Fruit fly (Drosophila melanogaster): Measurements from ENCODE around the gene CG16959.

Gene CG16959

DNA sequence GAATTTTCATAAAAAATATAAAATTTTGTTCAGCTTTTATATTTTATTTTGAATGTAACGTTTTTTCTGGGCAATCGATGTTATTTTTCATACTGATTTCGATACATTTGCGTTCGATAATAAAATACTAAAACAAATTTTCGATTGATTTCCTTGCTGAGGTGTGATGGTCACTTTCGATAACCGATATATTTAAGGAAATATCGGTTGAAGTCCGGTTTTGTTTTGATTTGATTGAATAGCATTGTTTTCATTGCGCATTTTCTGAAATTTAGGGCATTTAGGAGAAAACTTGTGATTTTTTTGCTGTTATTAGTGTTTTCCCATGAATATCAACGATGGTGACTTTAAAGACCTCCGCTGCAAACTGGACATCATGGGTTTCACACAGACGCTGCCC is 8.6 kb downstream of the CG16959 start, which contains the start of gene Cep135:
TSS of gene Cep135 (plus strand) at position 202 of the 400 bp plus-strand sequence.
- TF ChIP-seq CG7101 (tag; optimal IDR thresholded peaks at IDR 0.05) (no peak), tj (GFP tag; optimal IDR thresholded peaks at IDR 0.05) (no peak), CG11617 (GFP tag; optimal IDR thresholded peaks at IDR 0.05) (no peak), bab1 (GFP tag; optimal IDR thresholded peaks at IDR 0.05) (peak; percentile 9), Crg-1 (GFP tag; optimal IDR thresholded peaks at IDR 0.05) (no peak)

DNA sequence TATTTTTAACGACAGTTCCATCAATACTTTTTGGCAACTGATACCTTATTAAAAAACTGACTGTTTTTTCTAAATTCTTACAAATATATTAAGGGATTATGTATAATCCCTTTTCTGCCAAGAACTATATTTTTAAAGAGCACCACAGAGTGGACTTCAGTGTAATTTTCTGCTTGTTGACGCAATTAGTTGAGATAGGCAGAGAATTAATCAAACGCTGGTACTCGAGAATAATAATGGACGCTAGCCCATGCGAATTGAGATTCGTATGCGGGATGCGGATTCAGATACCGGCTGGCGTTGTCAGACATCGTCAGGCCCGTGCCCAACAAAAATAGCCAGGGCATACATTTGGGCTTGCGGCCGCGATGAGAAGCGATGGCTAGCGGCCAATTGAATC is 11.9 kb downstream of the CG16959 start, which contains the start of gene CG13458:
TSS of gene CG13458 (plus strand) at position 301 of the 400 bp plus-strand sequence.
- TF ChIP-seq CG1620 (GFP tag; optimal IDR thresholded peaks at IDR 0.05) (no peak), CG11617 (GFP tag; optimal IDR thresholded peaks at IDR 0.05) (no peak), tj (GFP tag; optimal IDR thresholded peaks at IDR 0.05) (no peak), Mnt (GFP tag; optimal IDR thresholded peaks at IDR 0.05) (peak; percentile 33), Hr96 (GFP tag; optimal IDR thresholded peaks at IDR 0.05) (no peak), kay (GFP tag; ENCODE audit: borderline replicate concordance) (peak; percentile 3)

DNA sequence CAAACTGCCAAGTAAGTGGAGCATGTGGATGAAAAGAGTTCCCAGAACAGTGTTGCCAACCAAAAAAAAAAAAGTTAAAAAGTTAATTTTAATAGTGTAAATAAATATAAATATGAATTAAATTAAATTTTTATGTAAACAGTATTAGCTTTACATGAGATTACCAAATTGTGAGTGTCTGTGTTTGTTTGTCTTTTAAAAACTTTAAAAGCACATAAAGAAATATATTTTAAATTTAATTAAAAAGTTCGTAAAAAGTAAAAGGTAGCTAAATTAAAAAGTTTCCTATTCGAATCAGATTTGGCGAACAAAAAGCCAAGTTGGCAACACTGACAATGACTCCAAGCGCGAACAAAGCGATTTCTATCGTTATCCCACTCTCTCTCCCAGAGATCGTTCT is 16.2 kb downstream of the CG16959 start:
- TF ChIP-seq Clk (GFP tag; optimal IDR thresholded peaks at IDR 0.05), result no peak
- TF ChIP-seq CG5204 (GFP tag; optimal IDR thresholded peaks at IDR 0.05), result no peak
- no peak for TF ChIP-seq bab1 (GFP tag; optimal IDR thresholded peaks at IDR 0.05)
- no peak for TF ChIP-seq Crg-1 (GFP tag; optimal IDR thresholded peaks at IDR 0.05)
- TF ChIP-seq kay (GFP tag; ENCODE audit: borderline replicate concordance), result no peak
- no peak for TF ChIP-seq tj (GFP tag; optimal IDR thresholded peaks at IDR 0.05)
- no peak for TF ChIP-seq CG12768 (GFP tag; optimal IDR thresholded peaks at IDR 0.05)
- no peak for TF ChIP-seq CG11617 (GFP tag; optimal IDR thresholded peaks at IDR 0.05)
- no peak for TF ChIP-seq CG1620 (GFP tag; optimal IDR thresholded peaks at IDR 0.05)
- no peak for TF ChIP-seq Hr96 (GFP tag; optimal IDR thresholded peaks at IDR 0.05)
- TF ChIP-seq Mnt (GFP tag; optimal IDR thresholded peaks at IDR 0.05), result no peak

dm6 chr3L:15108524-15108923 is 16.6 kb downstream of the CG16959 start:
- no peak for TF ChIP-seq CG7101 (tag; optimal IDR thresholded peaks at IDR 0.05)
- TF ChIP-seq kay (GFP tag; ENCODE audit: borderline replicate concordance), result no peak
- peak; percentile 24 for TF ChIP-seq pad (GFP tag; optimal IDR thresholded peaks at IDR 0.05)
- TF ChIP-seq ovo (GFP tag; optimal IDR thresholded peaks at IDR 0.05), result peak; percentile 45
- TF ChIP-seq CG11617 (GFP tag; optimal IDR thresholded peaks at IDR 0.05), result no peak
- TF ChIP-seq Mnt (GFP tag; optimal IDR thresholded peaks at IDR 0.05), result no peak
- no peak for TF ChIP-seq tj (GFP tag; optimal IDR thresholded peaks at IDR 0.05)
- TF ChIP-seq Crg-1 (GFP tag; optimal IDR thresholded peaks at IDR 0.05), result no peak
- TF ChIP-seq Hr96 (GFP tag; optimal IDR thresholded peaks at IDR 0.05), result no peak

- peak; percentile 24 for TF ChIP-seq CG7045 (GFP tag; optimal IDR thresholded peaks at IDR 0.05)
- peak; percentile 60 for TF ChIP-seq CG14711 (tag; optimal IDR thresholded peaks at IDR 0.05)
- peak; percentile 7 for TF ChIP-seq CG5204 (GFP tag; optimal IDR thresholded peaks at IDR 0.05)
- no peak for TF ChIP-seq CG12768 (GFP tag; optimal IDR thresholded peaks at IDR 0.05)
- peak; percentile 5 for TF ChIP-seq tj (GFP tag; optimal IDR thresholded peaks at IDR 0.05)
- no peak for TF ChIP-seq cic (GFP tag; optimal IDR thresholded peaks at IDR 0.05)
- TF ChIP-seq Hr96 (GFP tag; optimal IDR thresholded peaks at IDR 0.05), result peak; percentile 7
- no peak for TF ChIP-seq Clk (GFP tag; optimal IDR thresholded peaks at IDR 0.05)
- peak; percentile 64 for TF ChIP-seq CG7101 (tag; optimal IDR thresholded peaks at IDR 0.05)
- peak; percentile 19 for TF ChIP-seq CG33017 (tag; optimal IDR thresholded peaks at IDR 0.05)
- no peak for TF ChIP-seq CG1620 (GFP tag; optimal IDR thresholded peaks at IDR 0.05)
- TF ChIP-seq toe (GFP tag; optimal IDR thresholded peaks at IDR 0.05), result peak; percentile 10
- TF ChIP-seq ovo (GFP tag; optimal IDR thresholded peaks at IDR 0.05), result no peak
- TF ChIP-seq cnc (optimal IDR thresholded peaks at IDR 0.05), result no peak
- TF ChIP-seq CG11617 (GFP tag; optimal IDR thresholded peaks at IDR 0.05), result peak; percentile 63
- TF ChIP-seq kay (GFP tag; ENCODE audit: borderline replicate concordance), result peak; percentile 31
- TF ChIP-seq Mnt (GFP tag; optimal IDR thresholded peaks at IDR 0.05), result no peak
- no peak for TF ChIP-seq Crg-1 (GFP tag; optimal IDR thresholded peaks at IDR 0.05)
- TF ChIP-seq pad (GFP tag; optimal IDR thresholded peaks at IDR 0.05), result peak; percentile 66
- peak; percentile 52 for TF ChIP-seq bab1 (GFP tag; optimal IDR thresholded peaks at IDR 0.05)
These were observed 17.2 kb downstream of the CG16959 start for dm6 chr3L:15107776-15108379.

DNA sequence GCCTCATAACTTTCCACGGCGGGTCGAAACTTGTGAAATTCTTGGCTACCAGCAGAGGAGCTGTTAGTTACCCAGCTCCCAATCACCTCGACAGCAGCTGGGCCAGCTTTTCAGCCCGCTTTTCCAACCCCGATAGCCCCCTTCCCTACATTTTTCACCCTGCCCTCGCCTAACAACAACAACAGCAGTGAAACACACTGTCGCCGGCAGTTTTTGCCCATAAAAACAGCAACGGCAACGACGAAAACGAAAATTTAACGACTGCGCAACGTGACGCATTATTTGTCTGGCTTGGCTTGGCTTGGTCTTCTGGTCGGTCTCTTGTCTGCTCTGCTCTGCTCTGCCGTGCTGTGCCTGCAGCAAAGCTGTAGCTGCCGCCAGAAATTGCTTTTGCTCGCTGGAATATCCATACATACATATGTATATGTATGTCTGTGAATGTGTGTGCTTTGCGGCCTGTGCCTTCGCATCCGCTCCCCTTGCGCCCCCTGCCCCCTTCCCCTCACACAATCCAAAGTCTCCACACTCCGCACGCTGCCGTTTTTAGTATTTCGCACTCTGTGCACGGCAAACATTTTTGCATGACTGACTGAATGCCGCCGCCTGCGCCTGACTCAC is 17.9 kb downstream of the CG16959 start:
- TF ChIP-seq tj (GFP tag; optimal IDR thresholded peaks at IDR 0.05) (peak; percentile 80), CG14711 (tag; optimal IDR thresholded peaks at IDR 0.05) (no peak), CG7101 (tag; optimal IDR thresholded peaks at IDR 0.05) (no peak)

DNA sequence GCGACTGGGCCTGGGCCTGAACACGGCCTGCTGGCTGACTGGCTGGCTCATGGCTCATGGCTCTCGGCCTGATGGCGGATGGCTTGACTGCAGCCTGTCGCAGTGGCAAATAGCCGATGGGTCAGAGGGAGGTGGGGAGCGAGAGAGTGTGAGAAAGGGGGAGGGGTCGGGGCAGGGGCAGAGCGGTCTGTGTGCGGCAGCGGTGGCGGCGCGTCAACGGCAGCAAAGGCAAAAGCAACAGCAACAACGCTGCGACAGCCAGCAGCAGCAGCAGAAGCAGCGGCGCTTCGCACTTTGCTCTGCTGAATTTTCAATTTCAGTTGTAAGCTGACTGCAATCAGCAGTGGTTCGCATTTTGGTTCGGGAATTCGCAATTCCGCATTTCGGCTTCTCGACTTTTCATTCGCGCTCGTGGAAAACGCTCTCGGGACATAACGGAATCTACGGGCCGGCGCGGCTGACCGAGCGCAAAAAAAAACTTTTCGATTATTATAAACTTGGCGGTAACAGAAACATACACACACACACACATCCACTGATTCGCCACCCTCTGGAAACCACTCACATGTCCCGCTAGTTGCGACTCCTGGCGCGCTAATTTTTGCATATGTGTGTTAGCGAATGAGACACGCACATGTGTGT is 19.4 kb downstream of the CG16959 start, which contains the start of gene CG45071:
TSS of gene CG45071 (plus strand) at position 317 of the 642 bp plus-strand sequence.
- TF ChIP-seq toe (GFP tag; optimal IDR thresholded peaks at IDR 0.05) (no peak), pad (GFP tag; optimal IDR thresholded peaks at IDR 0.05) (peak; percentile 26), kay (GFP tag; ENCODE audit: borderline replicate concordance) (no peak), CG14711 (tag; optimal IDR thresholded peaks at IDR 0.05) (no peak), CG12768 (GFP tag; optimal IDR thresholded peaks at IDR 0.05) (no peak), cnc (optimal IDR thresholded peaks at IDR 0.05) (no peak), CG7045 (GFP tag; optimal IDR thresholded peaks at IDR 0.05) (no peak), Crg-1 (GFP tag; optimal IDR thresholded peaks at IDR 0.05) (no peak), CG1620 (GFP tag; optimal IDR thresholded peaks at IDR 0.05) (no peak), tj (GFP tag; optimal IDR thresholded peaks at IDR 0.05) (peak; percentile 94), ovo (GFP tag; optimal IDR thresholded peaks at IDR 0.05) (peak; percentile 52), CG5204 (GFP tag; optimal IDR thresholded peaks at IDR 0.05) (no peak), Mnt (GFP tag; optimal IDR thresholded peaks at IDR 0.05) (no peak), CG7101 (tag; optimal IDR thresholded peaks at IDR 0.05) (no peak), Hr96 (GFP tag; optimal IDR thresholded peaks at IDR 0.05) (no peak), CG11617 (GFP tag; optimal IDR thresholded peaks at IDR 0.05) (no peak), bab1 (GFP tag; optimal IDR thresholded peaks at IDR 0.05) (no peak), cic (GFP tag; optimal IDR thresholded peaks at IDR 0.05) (no peak), CG33017 (tag; optimal IDR thresholded peaks at IDR 0.05) (no peak), Clk (GFP tag; optimal IDR thresholded peaks at IDR 0.05) (no peak)

All from whole organism, adult.